Fruit fly (Drosophila melanogaster) whole organism, embryonic: Measurements from ENCODE around the gene melt.
A peak's percentile ranks its signal among the peaks of the same experiment; 100 is the strongest.

Experiments
- ATbp ChIP-seq: fragments of 200-800 bp; sonication (Bioruptor generic); optimal IDR thresholded peaks from 2 replicates; lab custom pipeline; 2017; ENCODE audit warnings: missing biosample characterization, mild to moderate bottlenecking, missing genetic modification characterization, missing genetic modification reagents
- BEAF-32 ChIP-seq: fragments of 200-800 bp; sonication (Bioruptor generic); optimal IDR thresholded peaks from 3 replicates; lab custom pipeline; 2017; ENCODE audit warnings: missing biosample characterization, missing genetic modification characterization, mild to moderate bottlenecking, moderate library complexity, missing genetic modification reagents
- CG10979 ChIP-seq: fragments of 200-800 bp; sonication (Bioruptor generic); optimal IDR thresholded peaks from 2 replicates; lab custom pipeline; 2018; ENCODE audit warnings: missing biosample characterization, mild to moderate bottlenecking, missing genetic modification characterization, moderate library complexity
- CG11504 ChIP-seq: fragments of 200-800 bp; sonication (Bioruptor generic); optimal IDR thresholded peaks from 3 replicates; lab custom pipeline; 2019; ENCODE audit warnings: missing biosample characterization, mild to moderate bottlenecking, missing genetic modification characterization, moderate library complexity
- CG12942 ChIP-seq: fragments of 200-800 bp; sonication (Bioruptor generic); optimal IDR thresholded peaks from 3 replicates; lab custom pipeline; 2016; ENCODE audit warnings: missing biosample characterization, missing genetic modification characterization
- CG15269 ChIP-seq: fragments of 200-800 bp; sonication (Bioruptor generic); optimal IDR thresholded peaks from 2 replicates; lab custom pipeline; 2018; ENCODE audit warnings: missing biosample characterization, mild to moderate bottlenecking, missing genetic modification characterization, moderate library complexity
- CG1603 ChIP-seq: fragments of 200-800 bp; sonication (Bioruptor generic); optimal IDR thresholded peaks from 2 replicates; lab custom pipeline; 2019; ENCODE audit warnings: missing biosample characterization, mild to moderate bottlenecking, missing genetic modification characterization, moderate library complexity
- CG17361 ChIP-seq: fragments of 200-800 bp; sonication (Bioruptor generic); IDR thresholded peaks from 3 replicates; pipeline ENCODE4 v1.3.6; 2022; ENCODE audit warnings: missing biosample characterization, missing genetic modification characterization
- CG18476 ChIP-seq: fragments of 200-800 bp; sonication (Bioruptor generic); optimal IDR thresholded peaks from 2 replicates; lab custom pipeline; 2016; ENCODE audit warnings: missing biosample characterization, mild to moderate bottlenecking, missing genetic modification characterization
- CG2678 ChIP-seq: fragments of 200-800 bp; sonication (Bioruptor generic); optimal IDR thresholded peaks from 3 replicates; lab custom pipeline; 2019; ENCODE audit warnings: missing biosample characterization, mild to moderate bottlenecking, missing genetic modification characterization, moderate library complexity
- CG2712 ChIP-seq: fragments of 200-800 bp; optimal IDR thresholded peaks from 3 replicates; lab custom pipeline; 2019; ENCODE audit warnings: missing biosample characterization, mild to moderate bottlenecking, missing genetic modification characterization, moderate library complexity
- CG31388 ChIP-seq: fragments of 200-800 bp; sonication (Bioruptor generic); optimal IDR thresholded peaks from 2 replicates; lab custom pipeline; 2016; ENCODE audit warnings: missing biosample characterization, missing genetic modification characterization
- CG3407 ChIP-seq: fragments of 200-800 bp; sonication (Bioruptor generic); optimal IDR thresholded peaks from 2 replicates; lab custom pipeline; 2018; ENCODE audit warnings: missing biosample characterization, mild to moderate bottlenecking, missing genetic modification characterization
- CG6654 ChIP-seq: fragments of 200-800 bp; sonication (Bioruptor generic); optimal IDR thresholded peaks from 2 replicates; lab custom pipeline; 2017; ENCODE audit warnings: missing biosample characterization, mild to moderate bottlenecking, missing genetic modification characterization
- CG6689 ChIP-seq: fragments of 200-800 bp; sonication (Bioruptor generic); IDR thresholded peaks from 2 replicates; pipeline ENCODE4 v1.3.6; 2022; ENCODE audit warnings: missing biosample characterization, missing genetic modification characterization
- CG7357 ChIP-seq: fragments of 200-800 bp; sonication (Bioruptor generic); IDR thresholded peaks from 3 replicates; pipeline ENCODE4 v1.3.6; 2022; ENCODE audit warnings: missing biosample characterization, missing genetic modification characterization
- CG7928 ChIP-seq: fragments of 200-800 bp; sonication (Bioruptor generic); optimal IDR thresholded peaks from 2 replicates; lab custom pipeline; 2017; ENCODE audit warnings: missing biosample characterization, mild to moderate bottlenecking, missing genetic modification characterization
- D ChIP-seq, 2 experiments: fragments of 200-800 bp in 1 of 2; fragments of >200 bp in 1 of 2; sonication (Bioruptor generic) in 1 of 2; optimal IDR thresholded peaks; 2 replicates in 1 of 2; 3 replicates in 1 of 2; lab custom pipeline; 2017; ENCODE audit warnings: mild to moderate bottlenecking in 1 of 2, missing biosample characterization in 1 of 2, missing genetic modification characterization in 1 of 2, missing genetic modification reagents in 1 of 2
- Dip2 ChIP-seq: fragments of 200-800 bp; sonication (Bioruptor generic); IDR thresholded peaks from 2 replicates; pipeline ENCODE4 v1.3.6; 2022; ENCODE audit warnings: missing biosample characterization, missing genetic modification characterization
- Ets65A ChIP-seq: fragments of 200-800 bp; sonication (Bioruptor generic); peaks from one replicate; lab custom pipeline; 2016; ENCODE audit warnings: missing biosample characterization, missing genetic modification characterization
- Hr51 ChIP-seq, 2 experiments: fragments of 200-800 bp; sonication (Bioruptor generic); optimal IDR thresholded peaks; 2 replicates in 1 of 2; 3 replicates in 1 of 2; lab custom pipeline; 2016 to 2018; ENCODE audit warnings: missing biosample characterization in 2 of 2, missing genetic modification characterization in 2 of 2, mild to moderate bottlenecking in 1 of 2, moderate library complexity in 1 of 2
- Pdp1 ChIP-seq, 2 experiments: fragments of 200-800 bp; sonication (Bioruptor generic); optimal IDR thresholded peaks; 3 replicates each; lab custom pipeline; 2016; ENCODE audit warnings: missing biosample characterization in 2 of 2, missing genetic modification characterization in 2 of 2, mild to moderate bottlenecking in 1 of 2, moderate library complexity in 1 of 2
- Ptx1 ChIP-seq: fragments of 200-800 bp; sonication (Bioruptor generic); IDR thresholded peaks from 2 replicates; pipeline ENCODE4 v1.3.6; 2022; ENCODE audit warnings: missing biosample characterization, missing genetic modification characterization
- Six4 ChIP-seq: fragments of 200-800 bp; sonication (Bioruptor generic); optimal IDR thresholded peaks from 2 replicates; lab custom pipeline; 2016; ENCODE audit warnings: missing biosample characterization, missing genetic modification characterization
- Sox102F ChIP-seq: fragments of 200-800 bp; sonication (Bioruptor generic); optimal IDR thresholded peaks from 2 replicates; lab custom pipeline; 2018; ENCODE audit warnings: missing biosample characterization, mild to moderate bottlenecking, missing genetic modification characterization, moderate library complexity
- Xrp1 ChIP-seq: fragments of 200-800 bp; sonication (Bioruptor generic); IDR thresholded peaks from 2 replicates; pipeline ENCODE4 v1.3.6; 2022; ENCODE audit warnings: missing biosample characterization, missing genetic modification characterization
- bsh ChIP-seq, 2 experiments: fragments of 200-800 bp; sonication (Bioruptor generic); optimal IDR thresholded peaks; 2 replicates each; lab custom pipeline; 2017 to 2018; ENCODE audit warnings: mild to moderate bottlenecking in 2 of 2, missing biosample characterization in 2 of 2, missing genetic modification characterization in 2 of 2, moderate library complexity in 1 of 2
- cad ChIP-seq: fragments of >200 bp; optimal IDR thresholded peaks from 2 replicates; lab custom pipeline; 2017; ENCODE audit warnings: missing biosample characterization, missing genetic modification characterization
- corto ChIP-seq: fragments of 200-800 bp; sonication (Bioruptor generic); optimal IDR thresholded peaks from 2 replicates; lab custom pipeline; 2016; ENCODE audit warnings: missing biosample characterization, mild to moderate bottlenecking, missing genetic modification characterization, moderate library complexity
- dan ChIP-seq: fragments of 200-800 bp; sonication (Bioruptor generic); IDR thresholded peaks from 2 replicates; pipeline ENCODE4 v1.3.6; 2022; ENCODE audit warnings: missing biosample characterization, missing genetic modification characterization
- dmrt99B ChIP-seq: fragments of 200-800 bp; sonication (Bioruptor generic); optimal IDR thresholded peaks from 2 replicates; lab custom pipeline; 2018; ENCODE audit warnings: missing biosample characterization, mild to moderate bottlenecking, missing genetic modification characterization, moderate library complexity
- ewg ChIP-seq: fragments of 200-800 bp; sonication (Bioruptor generic); optimal IDR thresholded peaks from 3 replicates; lab custom pipeline; 2017; ENCODE audit warnings: mild to moderate bottlenecking, missing biosample characterization, missing genetic modification reagents, missing genetic modification characterization
- eyg ChIP-seq: fragments of 200-800 bp; sonication (Bioruptor generic); optimal IDR thresholded peaks from 3 replicates; lab custom pipeline; 2016; ENCODE audit warnings: missing biosample characterization, missing genetic modification characterization
- gro ChIP-seq: fragments of 200-800 bp; sonication (Bioruptor generic); optimal IDR thresholded peaks from 2 replicates; lab custom pipeline; 2016; ENCODE audit warnings: missing biosample characterization, missing genetic modification characterization
- hbn ChIP-seq: fragments of 200-800 bp; sonication (Bioruptor generic); IDR thresholded peaks from 2 replicates; pipeline ENCODE4 v1.3.6; 2022; ENCODE audit warnings: missing biosample characterization, missing genetic modification characterization; ENCODE audit not compliant: partially characterized antibody
- hkb ChIP-seq, 2 experiments: fragments of 200-800 bp in 1 of 2; fragments of >200 bp in 1 of 2; sonication (Bioruptor generic) in 1 of 2; IDR thresholded peaks in 1 of 2; optimal IDR thresholded peaks in 1 of 2; 2 replicates each; pipeline versions ENCODE4 v1.3.6 to Lab custom; 2017 to 2022; ENCODE audit warnings: missing biosample characterization in 1 of 2, missing genetic modification characterization in 1 of 2
- ind ChIP-seq: fragments of 200-800 bp; sonication (Bioruptor generic); optimal IDR thresholded peaks from 3 replicates; lab custom pipeline; 2016; ENCODE audit warnings: missing biosample characterization, missing genetic modification characterization
- inv ChIP-seq: fragments of 200-800 bp; sonication (Bioruptor generic); IDR thresholded peaks from 2 replicates; pipeline ENCODE4 v1.3.6; 2022; ENCODE audit warnings: missing biosample characterization, missing genetic modification characterization; ENCODE audit not compliant: partially characterized antibody
- lmd ChIP-seq: fragments of 200-800 bp; sonication (Bioruptor generic); IDR thresholded peaks from 2 replicates; pipeline ENCODE4 v1.3.6; 2022; ENCODE audit warnings: missing biosample characterization, missing genetic modification characterization
- nmo ChIP-seq: fragments of 200-800 bp; sonication (Bioruptor generic); optimal IDR thresholded peaks from 2 replicates; lab custom pipeline; 2018; ENCODE audit warnings: missing biosample characterization, mild to moderate bottlenecking, missing genetic modification characterization, moderate library complexity
- pho ChIP-seq: fragments of 200-800 bp; sonication (Bioruptor generic); optimal IDR thresholded peaks from 2 replicates; lab custom pipeline; 2016; ENCODE audit warnings: missing biosample characterization, missing genetic modification characterization
- phol ChIP-seq: fragments of 200-800 bp; sonication (Bioruptor generic); optimal IDR thresholded peaks from 3 replicates; lab custom pipeline; 2018; ENCODE audit warnings: missing biosample characterization, mild to moderate bottlenecking, missing genetic modification characterization, moderate library complexity
- row ChIP-seq: fragments of 200-800 bp; sonication (Bioruptor generic); IDR thresholded peaks from 3 replicates; pipeline ENCODE4 v1.3.6; 2022; ENCODE audit warnings: missing biosample characterization, missing genetic modification characterization
- sens ChIP-seq: fragments of 200-800 bp; sonication (Bioruptor generic); peaks from one replicate; lab custom pipeline; 2016; ENCODE audit warnings: missing biosample characterization, missing genetic modification characterization
- sima ChIP-seq: fragments of 200-800 bp; sonication (Bioruptor generic); optimal IDR thresholded peaks from 2 replicates; lab custom pipeline; 2016; ENCODE audit warnings: missing biosample characterization, missing genetic modification characterization
- ssp ChIP-seq: fragments of 200-800 bp; sonication (Bioruptor generic); IDR thresholded peaks from 2 replicates; pipeline ENCODE4 v1.3.6; 2022; ENCODE audit warnings: missing biosample characterization, missing genetic modification characterization
- tap ChIP-seq: fragments of 200-800 bp; optimal IDR thresholded peaks from 3 replicates; lab custom pipeline; 2019; ENCODE audit warnings: missing biosample characterization, mild to moderate bottlenecking, missing genetic modification characterization, moderate library complexity
- trh ChIP-seq: fragments of 200-800 bp; sonication (Bioruptor generic); optimal IDR thresholded peaks from 2 replicates; lab custom pipeline; 2016; ENCODE audit warnings: missing biosample characterization, missing genetic modification characterization
- unpg ChIP-seq: fragments of 200-800 bp; sonication (Bioruptor generic); optimal IDR thresholded peaks from 3 replicates; lab custom pipeline; 2018; ENCODE audit warnings: missing biosample characterization, mild to moderate bottlenecking, missing genetic modification characterization, moderate library complexity
- yki ChIP-seq: fragments of >200 bp; optimal IDR thresholded peaks from 3 replicates; lab custom pipeline; 2018

melt gene

dm6 chr3L:7105693-7106092, 28.6 kb upstream of the melt start (continued):
- TF ChIP-seq Ptx1 (GFP tag; lab: Robert Waterston, UW) (peak; percentile 33; the same call in 1 of the 2 replicates), nmo (GFP tag; lab: Kevin White, UChicago) (peak; percentile 3), dmrt99B (tag; lab: Kevin White, UChicago) (peak; percentile 50), ATbp (GFP tag; lab: Kevin White, UChicago) (peak; percentile 38), CG11504 (peak; percentile 59), hkb (optimal IDR thresholded peaks at IDR 0.05; lab: Kevin White, UChicago) (no peak), hkb (GFP tag; IDR thresholded peaks at IDR 0.05; lab: Robert Waterston, UW) (peak; percentile 31; the same call in 1 of the 2 replicates), unpg (peak; percentile 5), inv (GFP tag; lab: Robert Waterston, UW) (no peak), cad (GFP tag; lab: Kevin White, UChicago) (no peak), CG2678 (tag; lab: Kevin White, UChicago) (peak; percentile 47), CG7928 (no peak), D (optimal IDR thresholded peaks at IDR 0.05; lab: Kevin White, UChicago) (no peak), D (GFP tag; optimal IDR thresholded peaks at IDR 0.05; lab: Kevin White, UChicago) (peak; percentile 12), CG31388 (GFP tag; lab: Kevin White, UChicago) (no peak), dan (GFP tag; lab: Robert Waterston, UW) (no peak), Sox102F (GFP tag; lab: Kevin White, UChicago) (peak; percentile 49), CG2712 (tag; lab: Kevin White, UChicago) (peak; percentile 17), CG6689 (0 out of 2 replicates have a peak, but pooled peaks have one; percentile 13), pho (no peak), CG17361 (0 out of 3 replicates have a peak, but pooled peaks have one; percentile 32), bsh (GFP tag; optimal IDR thresholded peaks at IDR 0.05; lab: Kevin White, UChicago) (peak in 1 of 2 experiments; percentile 37), Hr51 (GFP tag; optimal IDR thresholded peaks at IDR 0.05; lab: Kevin White, UChicago) (peak in 1 of 2 experiments; percentile 47), CG3407 (GFP tag; lab: Kevin White, UChicago) (peak; percentile 3), phol (tag; lab: Kevin White, UChicago) (peak; percentile 26), Dip2 (GFP tag; lab: Robert Waterston, UW) (no peak), CG1603 (peak; percentile 46), sima (GFP tag; lab: Kevin White, UChicago) (no peak), ind (GFP tag; lab: Kevin White, UChicago) (peak; percentile 13), CG15269 (tag; lab: Kevin White, UChicago) (peak; percentile 21), CG10979 (tag; lab: Kevin White, UChicago) (peak; percentile 35), CG6654 (no peak)

- TF ChIP-seq hbn (GFP tag; lab: Robert Waterston, UW) (no peak), BEAF-32 (GFP tag; lab: Kevin White, UChicago) (no peak), corto (no peak), phol (tag; lab: Kevin White, UChicago) (peak; percentile 23), row (GFP tag; lab: Robert Waterston, UW) (peak; percentile 39; the same call in 2 of the 3 replicates), ewg (peak; percentile 11), sens (GFP tag; lab: Kevin White, UChicago) (peak; percentile 57), CG7357 (GFP tag; lab: Robert Waterston, UW) (0 out of 3 replicates have a peak, but pooled peaks have one; percentile 23), Pdp1 (GFP tag; optimal IDR thresholded peaks at IDR 0.05; lab: Kevin White, UChicago) (no peak), ssp (GFP tag; lab: Robert Waterston, UW) (no peak), Xrp1 (GFP tag; lab: Robert Waterston, UW) (peak; percentile 26; the same call in 1 of the 2 replicates), eyg (GFP tag; lab: Kevin White, UChicago) (no peak), gro (GFP tag; lab: Kevin White, UChicago) (no peak), Six4 (no peak), CG18476 (GFP tag; lab: Kevin White, UChicago) (no peak), lmd (0 out of 2 replicates have a peak, but pooled peaks have one; percentile 10), tap (no peak), CG12942 (GFP tag; lab: Kevin White, UChicago) (no peak), yki (lab: Kevin White, UChicago) (no peak), trh (GFP tag; lab: Kevin White, UChicago) (no peak), Ets65A (GFP tag; lab: Kevin White, UChicago) (peak; percentile 35)
These were observed 21.3 kb upstream of the melt start for dm6 chr3L:7113010-7113409.
